Fruit fly (Drosophila melanogaster): ENCODE measurements around the gene CG9547.
A peak's percentile ranks its signal among the peaks of the same experiment; 100 is the strongest.

The CG9547 gene

dm6 chr2L:6490783-6491249, 3.5 kb downstream of the CG9547 start, which contains the start of the genes Phf5a and CG31638 (continued):
- TF ChIP-seq CG7271 (tag; optimal IDR thresholded peaks at IDR 0.05) (peak; percentile 95), Sox102F (GFP tag; optimal IDR thresholded peaks at IDR 0.05) (no peak), gem (tag; optimal IDR thresholded peaks at IDR 0.05) (peak; percentile 99), CG7372 (GFP tag; IDR thresholded peaks at IDR 0.05) (peak; percentile 97), crol (GFP tag; IDR thresholded peaks at IDR 0.05) (peak; percentile 53; the same call in 1 of the 2 replicates), stwl (tag; optimal IDR thresholded peaks at IDR 0.05) (peak; percentile 99), CG5953 (GFP tag; IDR thresholded peaks at IDR 0.05) (no peak), vnd (GFP tag; IDR thresholded peaks at IDR 0.05; ENCODE audit: partially characterized antibody) (no peak), HLH4C (GFP tag; IDR thresholded peaks at IDR 0.05; ENCODE audit: partially characterized antibody) (no peak), Lim3 (GFP tag; IDR thresholded peaks at IDR 0.05) (no peak), CG8478 (optimal IDR thresholded peaks at IDR 0.05) (no peak), Fer2 (tag; optimal IDR thresholded peaks at IDR 0.05) (peak; percentile 95), CG17802 (tag; optimal IDR thresholded peaks at IDR 0.05) (peak; percentile 88), CG2129 (GFP tag; IDR thresholded peaks at IDR 0.05; ENCODE audit: partially characterized antibody) (no peak), CG6654 (GFP tag; optimal IDR thresholded peaks at IDR 0.05) (peak; percentile 78), ATbp (GFP tag; optimal IDR thresholded peaks at IDR 0.05) (peak; percentile 92), CG7556 (GFP tag; optimal IDR thresholded peaks at IDR 0.05) (peak; percentile 90), CG7786 (GFP tag; optimal IDR thresholded peaks at IDR 0.05) (peak; percentile 82), CG2875 (GFP tag; optimal IDR thresholded peaks at IDR 0.05) (peak; percentile 63), psq (GFP tag; optimal IDR thresholded peaks at IDR 0.05) (peak; percentile 36), CG4820 (GFP tag; optimal IDR thresholded peaks at IDR 0.05) (peak; percentile 51), eyg (GFP tag; optimal IDR thresholded peaks at IDR 0.05) (no peak), gcm (GFP tag; optimal IDR thresholded peaks at IDR 0.05) (peak; percentile 95), Sox100B (GFP tag; optimal IDR thresholded peaks at IDR 0.05) (no peak), Mes4 (GFP tag; optimal IDR thresholded peaks at IDR 0.05) (peak; percentile 1), CG30403 (GFP tag; optimal IDR thresholded peaks at IDR 0.05) (peak; percentile 98), NFAT (GFP tag; IDR thresholded peaks at IDR 0.05) (peak; percentile 96), CG17829 (tag; optimal IDR thresholded peaks at IDR 0.05) (peak; percentile 98), slp2 (GFP tag; optimal IDR thresholded peaks at IDR 0.05) (peak; percentile 61), danr (GFP tag; IDR thresholded peaks at IDR 0.05) (peak; percentile 94), Hr78 (GFP tag; optimal IDR thresholded peaks at IDR 0.05) (no peak), CG13775 (GFP tag; optimal IDR thresholded peaks at IDR 0.05) (peak; percentile 88), z (GFP tag; IDR thresholded peaks at IDR 0.05) (no peak), Kr (GFP tag; optimal IDR thresholded peaks at IDR 0.05) (no peak), ewg (GFP tag; optimal IDR thresholded peaks at IDR 0.05) (peak; percentile 70), CG18476 (GFP tag; optimal IDR thresholded peaks at IDR 0.05) (peak; percentile 7), CG10147 (GFP tag; optimal IDR thresholded peaks at IDR 0.05) (peak; percentile 52), az2 (GFP tag; optimal IDR thresholded peaks at IDR 0.05) (peak; percentile 90), CG3726 (GFP tag; IDR thresholded peaks at IDR 0.05) (peak; percentile 96), D (optimal IDR thresholded peaks at IDR 0.05) (no peak), D (GFP tag; optimal IDR thresholded peaks at IDR 0.05) (peak; percentile 90), btn (GFP tag; optimal IDR thresholded peaks at IDR 0.05) (no peak), pb (GFP tag; optimal IDR thresholded peaks at IDR 0.05) (no peak), caup (GFP tag; optimal IDR thresholded peaks at IDR 0.05; ENCODE audit: severe bottlenecking) (peak; percentile 83), sqz (GFP tag; optimal IDR thresholded peaks at IDR 0.05) (peak; percentile 83), CG10321 (GFP tag; IDR thresholded peaks at IDR 0.05) (peak; percentile 58; the same call in 1 of the 2 replicates), CG9437 (GFP tag; optimal IDR thresholded peaks at IDR 0.05) (peak; percentile 87), CG6683 (GFP tag; optimal IDR thresholded peaks at IDR 0.05) (peak; percentile 84), Abd-B (GFP tag; optimal IDR thresholded peaks at IDR 0.05) (peak; percentile 91), CG15073 (GFP tag; optimal IDR thresholded peaks at IDR 0.05) (no peak)

Measured in whole organism, embryonic.